Worm (Caenorhabditis elegans) whole organism, mixed stage, embryonic: ENCODE measurements around the gene W06B4.1.

Source experiments
- blmp-1 ChIP-seq: fragments of 150-350 bp; optimal IDR thresholded peaks from 2 replicates; lab custom pipeline; 2014; ENCODE audit warnings: missing biosample characterization, missing genetic modification characterization
- lin-13 ChIP-seq: fragments of 150-350 bp; optimal IDR thresholded peaks from 2 replicates; lab custom pipeline; 2014; ENCODE audit warnings: missing biosample characterization, missing genetic modification characterization

- TF ChIP-seq lin-13 (no peak), blmp-1 (tag; lab: Kevin White, UChicago) (no peak)
Measured at ce11 chrII:4478303-4478702, 6.9 kb downstream of the W06B4.1 start, which contains the start of gene T05C1.1.
